Fruit fly (Drosophila melanogaster) whole organism: ENCODE results near the gene Cpr76Bb.

Experiments
- CG8478 ChIP-seq: fragments of >200 bp; optimal IDR thresholded peaks from 2 replicates; lab custom pipeline; 2018; ENCODE audit warnings: inconsistent platforms
- Dll ChIP-seq: fragments of >200 bp; optimal IDR thresholded peaks from 2 replicates; lab custom pipeline; 2017
- psq ChIP-seq: fragments of >200 bp; optimal IDR thresholded peaks from 2 replicates; lab custom pipeline; 2017

dm6 chr3L:19494954-19495353 lies 24.5 kb upstream of the Cpr76Bb start:
- TF ChIP-seq Dll (lab: Kevin White, UChicago) = no peak
- TF ChIP-seq CG8478 = no peak
- TF ChIP-seq psq (lab: Kevin White, UChicago) = no peak
